Fruit fly (Drosophila melanogaster): ENCODE measurements around the gene ND-ASHI.
A peak's percentile ranks its signal among the peaks of the same experiment; 100 is the strongest.

ND-ASHI gene

dm6 chrX:6662876-6663551 is 15.9 kb downstream of the ND-ASHI start (continued):
- TF ChIP-seq CG12744 (GFP tag; optimal IDR thresholded peaks at IDR 0.05), result no peak
- peak; percentile 19 for TF ChIP-seq nmo (GFP tag; optimal IDR thresholded peaks at IDR 0.05)
- no peak for TF ChIP-seq Ravus (GFP tag; IDR thresholded peaks at IDR 0.05)
- no peak for TF ChIP-seq rib (GFP tag; IDR thresholded peaks at IDR 0.05)
- no peak for TF ChIP-seq CG12071 (GFP tag; optimal IDR thresholded peaks at IDR 0.05)
- no peak for TF ChIP-seq CG10274 (GFP tag; optimal IDR thresholded peaks at IDR 0.05)
- peak; percentile 38; the same call in 1 of the 2 replicates for TF ChIP-seq ranshi (GFP tag; IDR thresholded peaks at IDR 0.05)
- TF ChIP-seq CG1529 (GFP tag; optimal IDR thresholded peaks at IDR 0.05), result no peak
- no peak for TF ChIP-seq inv (GFP tag; IDR thresholded peaks at IDR 0.05; ENCODE audit: partially characterized antibody)
- no peak for TF ChIP-seq CG7271 (tag; optimal IDR thresholded peaks at IDR 0.05)
- no peak for TF ChIP-seq Side (GFP tag; optimal IDR thresholded peaks at IDR 0.05)
- TF ChIP-seq lilli (GFP tag; optimal IDR thresholded peaks at IDR 0.05), result peak; percentile 30
- no peak for TF ChIP-seq Usf (GFP tag; optimal IDR thresholded peaks at IDR 0.05)
- peak; percentile 18 for TF ChIP-seq CG10209 (GFP tag; optimal IDR thresholded peaks at IDR 0.05)
- TF ChIP-seq Mrtf (GFP tag; IDR thresholded peaks at IDR 0.05), result 0 out of 3 replicates have a peak, but pooled peaks have one; percentile 32
- TF ChIP-seq peb (GFP tag; IDR thresholded peaks at IDR 0.05), result no peak
- TF ChIP-seq Sox102F (GFP tag; optimal IDR thresholded peaks at IDR 0.05), result peak; percentile 18
- TF ChIP-seq Hey (tag; optimal IDR thresholded peaks at IDR 0.05), result no peak
- TF ChIP-seq ro (GFP tag; IDR thresholded peaks at IDR 0.05), result no peak
- no peak for TF ChIP-seq sima (GFP tag; optimal IDR thresholded peaks at IDR 0.05)
- TF ChIP-seq CG12391 (tag; optimal IDR thresholded peaks at IDR 0.05), result no peak
- TF ChIP-seq pnt (GFP tag; optimal IDR thresholded peaks at IDR 0.05), result no peak
- TF ChIP-seq ara (GFP tag; IDR thresholded peaks at IDR 0.05), result no peak
- TF ChIP-seq gcm2 (GFP tag; optimal IDR thresholded peaks at IDR 0.05), result no peak
- peak; percentile 23 for TF ChIP-seq CG15514 (GFP tag; optimal IDR thresholded peaks at IDR 0.05)
- TF ChIP-seq salm (tag; optimal IDR thresholded peaks at IDR 0.05), result no peak
- peak; percentile 49; the same call in 2 of the 3 replicates for TF ChIP-seq tgo (GFP tag; IDR thresholded peaks at IDR 0.05)
- TF ChIP-seq sob (GFP tag; IDR thresholded peaks at IDR 0.05), result 0 out of 2 replicates have a peak, but pooled peaks have one; percentile 34
- no peak for TF ChIP-seq CG5953 (GFP tag; IDR thresholded peaks at IDR 0.05)
- TF ChIP-seq MBD-R2 (GFP tag; IDR thresholded peaks at IDR 0.05), result no peak
- TF ChIP-seq CG13296 (GFP tag; optimal IDR thresholded peaks at IDR 0.05), result peak; percentile 33
- no peak for TF ChIP-seq lov (optimal IDR thresholded peaks at IDR 0.05)
- no peak for TF ChIP-seq lov (GFP tag; IDR thresholded peaks at IDR 0.05)
- peak; percentile 49; the same call in 1 of the 3 replicates for TF ChIP-seq so (GFP tag; IDR thresholded peaks at IDR 0.05)
- TF ChIP-seq Deaf1 (tag; optimal IDR thresholded peaks at IDR 0.05), result no peak
- TF ChIP-seq CG31224 (GFP tag; IDR thresholded peaks at IDR 0.05), result 0 out of 2 replicates have a peak, but pooled peaks have one; percentile 8
- no peak for TF ChIP-seq CG1832 (GFP tag; optimal IDR thresholded peaks at IDR 0.05)
- no peak for TF ChIP-seq fru (optimal IDR thresholded peaks at IDR 0.05)
- TF ChIP-seq CG33557 (GFP tag; optimal IDR thresholded peaks at IDR 0.05), result no peak
- TF ChIP-seq scrt (GFP tag; optimal IDR thresholded peaks at IDR 0.05), result no peak
- no peak for TF ChIP-seq klu (GFP tag; IDR thresholded peaks at IDR 0.05)
- no peak for TF ChIP-seq ftz-f1 (GFP tag; optimal IDR thresholded peaks at IDR 0.05)
- no peak for TF ChIP-seq Dll (GFP tag; IDR thresholded peaks at IDR 0.05; ENCODE audit: partially characterized antibody)
- no peak for TF ChIP-seq disco-r (GFP tag; optimal IDR thresholded peaks at IDR 0.05)
- peak; percentile 15 to 24 for TF ChIP-seq Pdp1 (GFP tag; optimal IDR thresholded peaks at IDR 0.05)
- TF ChIP-seq CG12769 (tag; optimal IDR thresholded peaks at IDR 0.05), result peak; percentile 65
- TF ChIP-seq Kr (GFP tag; optimal IDR thresholded peaks at IDR 0.05), result no peak
- no peak for TF ChIP-seq CG43689 (GFP tag; IDR thresholded peaks at IDR 0.05)
- no peak for TF ChIP-seq CG16815 (GFP tag; optimal IDR thresholded peaks at IDR 0.05)
- TF ChIP-seq CG12155 (GFP tag; optimal IDR thresholded peaks at IDR 0.05), result peak; percentile 2
- no peak for TF ChIP-seq zen (tag; optimal IDR thresholded peaks at IDR 0.05)

All from whole organism, embryonic.